Worm (Caenorhabditis elegans): ENCODE results near the gene nep-1.
A peak's percentile ranks its signal among the peaks of the same experiment; 100 is the strongest.

ce11 chrII:11620630-11621246 is 36.2 kb downstream of the nep-1 start:
- TF ChIP-seq eor-1 (tag; optimal IDR thresholded peaks at IDR 0.05) = no peak
- no peak for TF ChIP-seq unc-39 (tag; optimal IDR thresholded peaks at IDR 0.05)
- TF ChIP-seq nhr-67 (tag; optimal IDR thresholded peaks at IDR 0.05) = no peak
- peak; percentile 80 for TF ChIP-seq pha-4 (tag; optimal IDR thresholded peaks at IDR 0.05)
- TF ChIP-seq ceh-16 (tag; optimal IDR thresholded peaks at IDR 0.05) = no peak
- TF ChIP-seq nhr-23 (tag; optimal IDR thresholded peaks at IDR 0.05) = no peak
- TF ChIP-seq jun-1 (tag; optimal IDR thresholded peaks at IDR 0.05) = no peak
- no peak for TF ChIP-seq sea-2 (GFP tag; optimal IDR thresholded peaks at IDR 0.05)
- TF ChIP-seq nhr-28 (tag; optimal IDR thresholded peaks at IDR 0.05) = no peak
- no peak for TF ChIP-seq pqm-1 (tag; optimal IDR thresholded peaks at IDR 0.05)

Data from whole organism, L3 larva.